Worm (Caenorhabditis elegans): ENCODE measurements around the gene cyk-1.

cyk-1 gene

ce11 chrIII:7029105-7029504 lies at the start of gene cyk-1:
cyk-1 (minus strand) TSS chrIII:7029205.
- no peak for TF ChIP-seq elt-1 (tag; optimal IDR thresholded peaks at IDR 0.05; ENCODE audit: borderline replicate concordance, insufficient read depth)
- TF ChIP-seq M03D4.4 (tag; optimal IDR thresholded peaks at IDR 0.05) = no peak
- TF ChIP-seq ces-1 (GFP tag; optimal IDR thresholded peaks at IDR 0.05) = no peak
- TF ChIP-seq sptf-1 (tag; optimal IDR thresholded peaks at IDR 0.05) = no peak
- no peak for TF ChIP-seq lin-32 (GFP tag; optimal IDR thresholded peaks at IDR 0.05)
- no peak for TF ChIP-seq flh-1 (GFP tag; optimal IDR thresholded peaks at IDR 0.05)
- TF ChIP-seq elt-3 (tag; optimal IDR thresholded peaks at IDR 0.05) = no peak
- TF ChIP-seq mep-1 (tag; optimal IDR thresholded peaks at IDR 0.05) = no peak
- no peak for TF ChIP-seq hlh-1 (tag; optimal IDR thresholded peaks at IDR 0.05)

DNA sequence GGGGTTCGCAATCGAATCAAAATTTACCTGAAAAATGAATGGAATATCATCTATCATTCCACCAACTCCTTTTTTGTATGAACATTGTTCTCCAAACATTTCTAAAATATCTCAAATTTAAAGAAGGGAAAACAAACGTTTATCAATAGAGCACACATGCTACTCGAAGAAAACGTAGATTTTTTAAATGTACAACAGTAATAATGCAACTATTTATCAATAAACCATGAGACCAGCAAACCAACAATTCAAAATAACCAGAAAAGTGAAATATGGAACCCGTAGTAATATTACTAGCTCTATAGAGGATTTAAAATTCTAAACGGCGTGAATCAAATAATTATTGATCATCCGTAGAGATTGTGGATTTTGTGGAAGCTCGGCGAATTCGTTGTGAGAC lies 49.7 kb upstream of the cyk-1 start, which contains the start of gene ZK418.6:
TSS of gene ZK418.6 (minus strand) at position 101 of the 400 bp plus-strand sequence.
- TF ChIP-seq unc-39 (tag; optimal IDR thresholded peaks at IDR 0.05) (no peak), snpc-4 (tag; optimal IDR thresholded peaks at IDR 0.05) (no peak), lin-13 (tag; optimal IDR thresholded peaks at IDR 0.05) (no peak), zip-8 (tag; optimal IDR thresholded peaks at IDR 0.05) (no peak), mls-2 (tag; optimal IDR thresholded peaks at IDR 0.05) (no peak), elt-1 (tag; optimal IDR thresholded peaks at IDR 0.05; ENCODE audit: borderline replicate concordance, insufficient read depth) (no peak), nhr-237 (tag; optimal IDR thresholded peaks at IDR 0.05) (no peak), unc-62 (GFP tag; optimal IDR thresholded peaks at IDR 0.05) (no peak), ham-2 (GFP tag; optimal IDR thresholded peaks at IDR 0.05) (no peak), sptf-1 (tag; optimal IDR thresholded peaks at IDR 0.05) (no peak), lsy-2 (tag; optimal IDR thresholded peaks at IDR 0.05) (no peak), lin-32 (GFP tag; optimal IDR thresholded peaks at IDR 0.05) (no peak), mab-5 (tag; optimal IDR thresholded peaks at IDR 0.05) (no peak), ceh-39 (tag; optimal IDR thresholded peaks at IDR 0.05) (no peak), nhr-12 (tag; optimal IDR thresholded peaks at IDR 0.05) (no peak), tbx-8 (GFP tag; optimal IDR thresholded peaks at IDR 0.05) (no peak), unc-120 (tag; optimal IDR thresholded peaks at IDR 0.05; ENCODE audit: poor library complexity, severe bottlenecking) (no peak), nhr-2 (tag; optimal IDR thresholded peaks at IDR 0.05) (no peak), ces-1 (GFP tag; optimal IDR thresholded peaks at IDR 0.05) (no peak), sem-2 (GFP tag; optimal IDR thresholded peaks at IDR 0.05) (no peak)

DNA sequence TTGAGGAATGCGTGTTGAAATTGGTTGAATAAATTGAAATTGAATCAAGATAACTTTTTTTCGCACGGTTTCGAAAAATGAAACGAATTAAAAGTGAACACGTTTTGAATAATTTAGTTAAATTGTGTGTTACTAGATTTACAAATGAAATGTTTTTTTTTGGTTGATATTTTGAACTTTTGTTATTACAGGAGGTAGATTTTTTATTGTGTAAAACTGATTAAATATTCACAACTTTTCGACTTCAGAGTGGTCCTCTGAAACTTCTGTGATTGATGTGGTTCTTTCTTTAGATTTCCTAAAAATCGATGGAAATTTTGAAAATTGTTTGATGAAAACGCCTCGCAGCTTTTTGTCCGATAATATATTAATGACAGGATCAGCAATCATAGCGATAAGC lies 47.4 kb upstream of the cyk-1 start, which contains the start of gene ZK418.13:
TSS of gene ZK418.13 (minus strand) at position 101 of the 400 bp plus-strand sequence.
- TF ChIP-seq bed-3 (GFP tag; optimal IDR thresholded peaks at IDR 0.05) (no peak), ham-2 (GFP tag; optimal IDR thresholded peaks at IDR 0.05) (no peak)

DNA sequence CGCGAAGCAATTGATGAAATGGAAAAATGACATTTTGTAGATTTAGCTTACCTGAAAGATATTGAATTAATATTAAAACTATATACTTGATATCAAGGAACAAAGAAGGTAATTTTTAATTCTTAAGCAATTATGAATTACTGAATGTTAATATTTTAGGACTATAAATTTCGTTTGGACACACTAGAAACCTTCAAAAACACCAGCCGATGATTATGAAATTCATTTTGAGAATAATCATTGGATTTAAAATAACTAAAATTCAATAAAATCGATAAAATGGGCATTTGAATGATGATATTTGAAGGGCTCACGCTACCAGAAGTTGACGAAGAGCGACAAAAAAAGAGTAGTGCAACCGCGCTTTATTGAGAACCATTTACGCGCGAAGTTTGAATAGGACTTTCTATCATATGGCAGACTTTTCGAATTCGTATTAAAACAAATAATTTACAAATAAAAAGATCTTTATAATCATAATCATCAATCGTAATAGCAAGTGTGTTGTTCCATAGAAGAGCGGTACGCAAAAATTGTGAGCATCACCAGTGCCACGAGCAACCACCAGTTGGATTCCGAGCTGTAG lies 44.9 kb upstream of the cyk-1 start, which contains the start of gene ZK418.5:
TSS of gene ZK418.5 (minus strand) at position 51 of the 586 bp plus-strand sequence.
- TF ChIP-seq ceh-39 (tag; optimal IDR thresholded peaks at IDR 0.05) (peak; percentile 22), blmp-1 (tag; optimal IDR thresholded peaks at IDR 0.05) (no peak), tbx-8 (GFP tag; optimal IDR thresholded peaks at IDR 0.05) (no peak), drap-1 (GFP tag; optimal IDR thresholded peaks at IDR 0.05) (no peak), nhr-28 (tag; optimal IDR thresholded peaks at IDR 0.05) (no peak), flh-1 (GFP tag; optimal IDR thresholded peaks at IDR 0.05) (no peak), lsy-2 (tag; optimal IDR thresholded peaks at IDR 0.05) (peak; percentile 48), snpc-4 (tag; optimal IDR thresholded peaks at IDR 0.05) (no peak), mep-1 (tag; optimal IDR thresholded peaks at IDR 0.05) (peak; percentile 32)

ce11 chrIII:7072452-7072851 lies 43.4 kb upstream of the cyk-1 start, which contains the start of gene lin-37:
lin-37 (minus strand) TSS chrIII:7072552.
- TF ChIP-seq blmp-1 (tag; optimal IDR thresholded peaks at IDR 0.05) (no peak), drap-1 (GFP tag; optimal IDR thresholded peaks at IDR 0.05) (no peak), nhr-12 (tag; optimal IDR thresholded peaks at IDR 0.05) (no peak)

ce11 chrIII:7069981-7070380 lies 41.0 kb upstream of the cyk-1 start, which contains the start of gene tmem-17:
tmem-17 (plus strand) TSS chrIII:7070281.
- no peak for TF ChIP-seq mep-1 (tag; optimal IDR thresholded peaks at IDR 0.05)
- TF ChIP-seq flh-1 (GFP tag; optimal IDR thresholded peaks at IDR 0.05) = no peak
- TF ChIP-seq blmp-1 (tag; optimal IDR thresholded peaks at IDR 0.05) = no peak
- no peak for TF ChIP-seq lsy-2 (tag; optimal IDR thresholded peaks at IDR 0.05)
- no peak for TF ChIP-seq ces-1 (GFP tag; optimal IDR thresholded peaks at IDR 0.05)
- TF ChIP-seq sem-2 (GFP tag; optimal IDR thresholded peaks at IDR 0.05) = no peak
- no peak for TF ChIP-seq ceh-39 (tag; optimal IDR thresholded peaks at IDR 0.05)
- no peak for TF ChIP-seq nhr-237 (tag; optimal IDR thresholded peaks at IDR 0.05)
- no peak for TF ChIP-seq mls-2 (tag; optimal IDR thresholded peaks at IDR 0.05)
- no peak for TF ChIP-seq ceh-43 (GFP tag; optimal IDR thresholded peaks at IDR 0.05)
